Worm (Caenorhabditis elegans) whole organism, L3 larva: Measurements from ENCODE around the gene ugt-65.

Experiments
- elt-1 ChIP-seq: fragments of 150-350 bp; optimal IDR thresholded peaks from 2 replicates; lab custom pipeline; 2014; ENCODE audit warnings: missing biosample characterization, missing genetic modification characterization
- fkh-10 ChIP-seq: sonication (generic microtip); optimal IDR thresholded peaks from 2 replicates; lab custom pipeline; 2017; ENCODE audit warnings: missing biosample characterization, missing genetic modification reagents, missing genetic modification characterization
- nhr-28 ChIP-seq: fragments of 150-350 bp; optimal IDR thresholded peaks from 2 replicates; lab custom pipeline; 2014; ENCODE audit warnings: missing biosample characterization, missing genetic modification characterization
- nhr-76 ChIP-seq: fragments of 150-350 bp; sonication (generic microtip); optimal IDR thresholded peaks from 5 replicates; lab custom pipeline; 2014; ENCODE audit warnings: missing biosample characterization, missing genetic modification characterization
- nhr-77 ChIP-seq: fragments of 150-350 bp; optimal IDR thresholded peaks from 2 replicates; lab custom pipeline; 2014; ENCODE audit warnings: missing biosample characterization, missing genetic modification characterization
- snpc-4 ChIP-seq: fragments of 150-350 bp; optimal IDR thresholded peaks from 2 replicates; lab custom pipeline; 2014; ENCODE audit warnings: missing biosample characterization, missing genetic modification characterization

DNA sequence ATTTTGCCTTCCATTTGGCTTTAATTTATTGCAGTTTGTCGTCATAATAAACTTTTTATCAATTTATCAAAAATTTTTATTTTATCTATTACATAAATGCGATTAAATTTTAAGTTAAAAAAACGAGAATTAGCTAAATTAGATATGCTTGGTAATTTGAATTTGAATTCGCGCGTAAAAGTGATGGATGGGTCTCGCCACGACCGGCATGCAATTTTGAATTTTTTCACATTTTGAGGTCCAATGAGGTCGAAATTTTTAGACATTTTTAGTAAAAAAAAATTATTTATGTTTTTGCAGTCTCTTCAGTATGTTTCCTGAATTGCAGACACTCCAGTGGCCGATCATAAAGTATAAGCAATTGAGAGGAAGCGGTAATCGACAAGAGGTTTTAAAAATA lies 11.9 kb upstream of the ugt-65 start, which contains the start of gene dsb-1:
- TF ChIP-seq elt-1 (tag; lab: Kevin White, UChicago) (no peak), fkh-10 (GFP tag; lab: Kevin White, UChicago) (no peak), nhr-77 (tag; lab: Kevin White, UChicago) (no peak), nhr-76 (tag; lab: Kevin White, UChicago) (no peak), snpc-4 (tag; lab: Kevin White, UChicago) (no peak), nhr-28 (tag; lab: Kevin White, UChicago) (no peak)
